Worm (Caenorhabditis elegans) whole organism, L1 larva: ENCODE data around the gene mig-10.

Experiments
- C16A3.4 ChIP-seq: fragments of 150-350 bp; optimal IDR thresholded peaks from 2 replicates; lab custom pipeline; 2014; ENCODE audit warnings: missing biosample characterization, missing genetic modification characterization
- F16B12.6 ChIP-seq: fragments of 150-350 bp; optimal IDR thresholded peaks from 2 replicates; lab custom pipeline; 2014; ENCODE audit warnings: missing biosample characterization, missing genetic modification characterization
- Y116A8C.19 ChIP-seq: sonication (generic microtip); optimal IDR thresholded peaks from 2 replicates; lab custom pipeline; 2016; ENCODE audit warnings: missing compliant biosample characterization, missing genetic modification characterization, borderline replicate concordance
- aha-1 ChIP-seq: fragments of 150-350 bp; optimal IDR thresholded peaks from 2 replicates; lab custom pipeline; 2014; ENCODE audit warnings: missing biosample characterization, missing genetic modification characterization
- ama-1 ChIP-seq: fragments of 150-350 bp; optimal IDR thresholded peaks from 2 replicates; lab custom pipeline; 2014
- ceh-8 ChIP-seq: fragments of 200-800 bp; sonication (Bioruptor generic); optimal IDR thresholded peaks from 2 replicates; lab custom pipeline; 2018; ENCODE audit warnings: mild to moderate bottlenecking, missing genetic modification characterization, moderate library complexity, missing compliant biosample characterization
- dsc-1 ChIP-seq: sonication (generic microtip); optimal IDR thresholded peaks from 2 replicates; lab custom pipeline; 2016; ENCODE audit warnings: mild to moderate bottlenecking, missing genetic modification characterization, missing compliant biosample characterization
- fkh-10 ChIP-seq: sonication (generic microtip); optimal IDR thresholded peaks from 2 replicates; lab custom pipeline; 2017; ENCODE audit warnings: missing biosample characterization, missing genetic modification reagents, missing genetic modification characterization
- fkh-8 ChIP-seq: sonication (generic microtip); optimal IDR thresholded peaks from 2 replicates; lab custom pipeline; 2016; ENCODE audit warnings: mild to moderate bottlenecking, missing genetic modification characterization, missing compliant biosample characterization
- grh-1 ChIP-seq: fragments of 200-800 bp; sonication (Bioruptor generic); IDR thresholded peaks from 2 replicates; pipeline ENCODE4 v1.3.6; 2022; ENCODE audit warnings: missing genetic modification reagents, missing genetic modification characterization, missing compliant biosample characterization
- hlh-17 ChIP-seq: fragments of 200-800 bp; sonication (Bioruptor generic); optimal IDR thresholded peaks from 2 replicates; lab custom pipeline; 2018; ENCODE audit warnings: missing genetic modification characterization, mild to moderate bottlenecking, missing compliant biosample characterization, moderate library complexity, borderline replicate concordance
- hpl-2 ChIP-seq: fragments of 150-350 bp; optimal IDR thresholded peaks from 2 replicates; lab custom pipeline; 2014; ENCODE audit warnings: missing biosample characterization, missing genetic modification reagents, missing genetic modification characterization
- irx-1 ChIP-seq: sonication (generic microtip); optimal IDR thresholded peaks from 2 replicates; lab custom pipeline; 2016; ENCODE audit warnings: missing genetic modification characterization, missing compliant biosample characterization
- isw-1 ChIP-seq: fragments of 200-800 bp; sonication (Bioruptor generic); IDR thresholded peaks from 2 replicates; pipeline ENCODE4 v1.3.6; 2022; ENCODE audit warnings: missing genetic modification characterization, missing compliant biosample characterization
- lin-14 ChIP-seq: fragments of 200-800 bp; sonication (Bioruptor generic); optimal IDR thresholded peaks from 2 replicates; lab custom pipeline; 2018; ENCODE audit warnings: mild to moderate bottlenecking, missing genetic modification characterization, moderate library complexity, missing compliant biosample characterization
- lin-35 ChIP-seq, 2 experiments: fragments of 150-350 bp; optimal IDR thresholded peaks; 2 replicates each; lab custom pipeline; 2014; ENCODE audit warnings: missing biosample characterization in 2 of 2, missing genetic modification characterization in 2 of 2, missing genetic modification reagents in 2 of 2
- lsy-2 ChIP-seq, 2 experiments: fragments of 150-350 bp; optimal IDR thresholded peaks; 2 replicates each; lab custom pipeline; 2014; ENCODE audit warnings: missing biosample characterization in 2 of 2, missing genetic modification characterization in 2 of 2
- mab-9 ChIP-seq: fragments of 200-800 bp; sonication (Bioruptor generic); IDR thresholded peaks from 2 replicates; pipeline ENCODE4 v1.3.6; 2022; ENCODE audit warnings: missing genetic modification reagents, missing genetic modification characterization, missing compliant biosample characterization
- nhr-12 ChIP-seq: sonication (generic microtip); optimal IDR thresholded peaks from 2 replicates; lab custom pipeline; 2017; ENCODE audit warnings: missing biosample characterization, missing genetic modification characterization
- nhr-19 ChIP-seq: fragments of 200-800 bp; sonication (Bioruptor generic); conservative IDR thresholded peaks from 2 replicates; pipeline ENCODE4 v1.3.6; 2022; ENCODE audit warnings: missing genetic modification characterization, missing compliant biosample characterization
- nhr-28 ChIP-seq: fragments of 150-350 bp; optimal IDR thresholded peaks from 2 replicates; lab custom pipeline; 2014; ENCODE audit warnings: missing biosample characterization, missing genetic modification characterization
- nhr-47 ChIP-seq: sonication (generic microtip); optimal IDR thresholded peaks from 2 replicates; lab custom pipeline; 2016; ENCODE audit warnings: mild to moderate bottlenecking, missing genetic modification characterization, moderate library complexity, missing compliant biosample characterization
- nhr-84 ChIP-seq: sonication (generic microtip); optimal IDR thresholded peaks from 2 replicates; lab custom pipeline; 2017; ENCODE audit warnings: missing biosample characterization, missing genetic modification characterization
- nhr-85 ChIP-seq: sonication (generic microtip); peaks from one replicate; lab custom pipeline; 2016; ENCODE audit warnings: missing genetic modification characterization, inconsistent platforms, missing compliant biosample characterization
- pqm-1 ChIP-seq: sonication (generic microtip); optimal IDR thresholded peaks from 3 replicates; lab custom pipeline; 2017; ENCODE audit warnings: missing biosample characterization, missing genetic modification characterization
- skn-1 ChIP-seq: fragments of 150-350 bp; optimal IDR thresholded peaks from 2 replicates; lab custom pipeline; 2014; ENCODE audit warnings: missing biosample characterization, missing genetic modification characterization
- sox-4 ChIP-seq: sonication (generic microtip); optimal IDR thresholded peaks from 2 replicates; lab custom pipeline; 2016; ENCODE audit warnings: missing genetic modification characterization, missing compliant biosample characterization
- sptf-1 ChIP-seq: fragments of 150-350 bp; optimal IDR thresholded peaks from 2 replicates; lab custom pipeline; 2014; ENCODE audit warnings: missing biosample characterization, missing genetic modification characterization
- sup-37 ChIP-seq: fragments of 200-800 bp; sonication (Bioruptor generic); optimal IDR thresholded peaks from 2 replicates; lab custom pipeline; 2018; ENCODE audit warnings: mild to moderate bottlenecking, missing genetic modification characterization, missing compliant biosample characterization
- tbx-2 ChIP-seq: sonication (generic microtip); optimal IDR thresholded peaks from 2 replicates; lab custom pipeline; 2016; ENCODE audit warnings: missing genetic modification characterization, missing compliant biosample characterization
- unc-130 ChIP-seq: fragments of 150-350 bp; optimal IDR thresholded peaks from 2 replicates; lab custom pipeline; 2017; ENCODE audit warnings: missing biosample characterization, missing genetic modification characterization, inconsistent platforms
- unc-62 ChIP-seq: fragments of 150-350 bp; optimal IDR thresholded peaks from 2 replicates; lab custom pipeline; 2014; ENCODE audit warnings: missing biosample characterization, missing genetic modification reagents, missing genetic modification characterization
- unc-86 ChIP-seq: sonication (generic microtip); optimal IDR thresholded peaks from 2 replicates; lab custom pipeline; 2016; ENCODE audit warnings: missing genetic modification characterization, missing compliant biosample characterization
- vab-15 ChIP-seq: sonication (generic microtip); optimal IDR thresholded peaks from 2 replicates; lab custom pipeline; 2017; ENCODE audit warnings: missing genotype, mild to moderate bottlenecking, missing genetic modification characterization, missing compliant biosample characterization
- ztf-11 ChIP-seq, 2 experiments: sonication (generic microtip); optimal IDR thresholded peaks; 2 replicates each; lab custom pipeline; 2016 to 2017; ENCODE audit warnings: missing genetic modification characterization in 2 of 2, missing biosample characterization in 1 of 2, missing compliant biosample characterization in 1 of 2
- ztf-4 ChIP-seq: fragments of 150-350 bp; optimal IDR thresholded peaks from 2 replicates; lab custom pipeline; 2014; ENCODE audit warnings: missing biosample characterization, missing genetic modification characterization

Gene mig-10

DNA sequence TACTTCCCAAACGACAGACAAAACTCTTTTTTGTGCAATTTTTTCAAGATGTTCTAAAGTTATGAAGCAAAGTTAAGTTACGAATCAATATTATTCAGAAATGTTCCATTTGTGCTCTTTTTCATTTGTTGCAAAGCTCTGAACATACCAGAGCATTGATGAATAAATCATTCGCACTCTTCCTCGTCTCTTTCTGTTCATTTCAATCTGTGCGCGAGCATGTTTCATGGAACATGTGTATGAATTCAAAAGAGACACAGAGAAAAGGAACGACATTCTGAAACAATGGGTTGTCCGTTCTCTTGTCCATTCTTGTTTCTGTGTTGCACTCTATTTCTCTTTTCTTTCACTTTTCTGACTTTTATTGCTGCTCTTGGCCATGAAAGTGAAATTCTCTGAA, 1.5 kb downstream of the mig-10 start:
- no peak for TF ChIP-seq hpl-2 (GFP tag; lab: Kevin White, UChicago)
- TF ChIP-seq ceh-8 (GFP tag; lab: Kevin White, UChicago), result no peak
- TF ChIP-seq Y116A8C.19 (tag; lab: Kevin White, UChicago), result no peak
- no peak for TF ChIP-seq ztf-4 (tag; lab: Kevin White, UChicago)
- TF ChIP-seq mab-9 (GFP tag; lab: Robert Waterston, UW), result no peak
- no peak for TF ChIP-seq unc-62 (GFP tag; lab: Kevin White, UChicago)
- TF ChIP-seq tbx-2 (tag; lab: Kevin White, UChicago), result no peak

DNA sequence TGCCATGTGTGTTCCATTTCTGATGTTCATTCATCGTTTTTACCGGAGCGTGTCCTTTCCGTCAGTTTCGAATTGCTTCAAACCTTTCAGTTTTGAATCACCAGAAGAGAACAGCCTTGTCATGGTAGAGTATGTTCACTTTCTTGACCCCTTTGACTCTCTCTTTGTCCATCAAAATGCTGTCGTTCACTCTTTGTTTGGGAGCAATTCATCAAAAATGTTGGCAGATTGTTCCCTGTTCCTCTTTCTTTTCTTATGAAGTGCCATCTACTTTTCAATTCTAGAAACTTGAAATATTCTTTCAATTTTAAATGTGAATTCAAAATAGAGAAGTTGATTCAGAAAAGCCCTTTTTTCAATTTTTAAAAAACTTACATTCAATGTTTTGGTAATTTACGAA, 2.4 kb downstream of the mig-10 start:
- TF ChIP-seq nhr-28 (no peak), sup-37 (no peak), mab-9 (GFP tag; lab: Robert Waterston, UW) (no peak), pqm-1 (tag; lab: Kevin White, UChicago) (no peak), vab-15 (tag; lab: Kevin White, UChicago) (no peak), nhr-85 (tag; lab: Kevin White, UChicago) (no peak), C16A3.4 (tag; lab: Kevin White, UChicago) (no peak), fkh-8 (tag; lab: Kevin White, UChicago) (no peak), nhr-19 (no peak), isw-1 (GFP tag; lab: Robert Waterston, UW) (no peak), nhr-84 (tag; lab: Kevin White, UChicago) (no peak), unc-130 (tag; lab: Kevin White, UChicago) (no peak), hpl-2 (GFP tag; lab: Kevin White, UChicago) (no peak), fkh-10 (GFP tag; lab: Kevin White, UChicago) (no peak), skn-1 (tag; lab: Kevin White, UChicago) (no peak), F16B12.6 (tag; lab: Kevin White, UChicago) (no peak), lsy-2 (tag; optimal IDR thresholded peaks at IDR 0.05; lab: Kevin White, UChicago) (no peak), hlh-17 (GFP tag; lab: Kevin White, UChicago) (no peak)

DNA sequence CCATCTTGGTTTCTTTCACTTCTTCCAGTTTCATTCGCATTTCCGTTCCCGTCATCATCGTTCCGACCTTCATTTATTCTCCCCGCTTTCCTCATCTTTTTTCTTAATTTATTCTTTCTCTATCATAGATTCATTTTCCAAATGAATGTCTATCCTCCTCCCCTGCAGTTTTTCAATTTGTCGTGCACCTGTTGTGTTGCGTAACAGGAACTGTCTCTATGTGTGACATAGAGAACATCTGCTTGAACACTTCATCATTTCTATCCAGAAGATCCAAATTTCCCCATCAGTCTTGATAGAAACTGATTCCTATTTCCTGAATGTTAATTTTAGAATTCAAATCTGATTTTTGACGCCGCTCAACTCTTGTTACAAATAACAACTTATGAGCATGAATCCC, 4.6 kb downstream of the mig-10 start:
- no peak for TF ChIP-seq pqm-1 (tag; lab: Kevin White, UChicago)
- no peak for TF ChIP-seq sptf-1 (tag; lab: Kevin White, UChicago)
- peak in 1 of 2 experiments; percentile 69 for TF ChIP-seq ztf-11 (tag; optimal IDR thresholded peaks at IDR 0.05; lab: Kevin White, UChicago)
- peak; percentile 3 for TF ChIP-seq unc-86
- TF ChIP-seq nhr-47 (tag; lab: Kevin White, UChicago), result no peak
- no peak for TF ChIP-seq nhr-12 (tag; lab: Kevin White, UChicago)
- peak; percentile 47 for TF ChIP-seq tbx-2 (tag; lab: Kevin White, UChicago)
- TF ChIP-seq nhr-85 (tag; lab: Kevin White, UChicago), result peak; percentile 54
- TF ChIP-seq, all 84 proteins: peak for 4

DNA sequence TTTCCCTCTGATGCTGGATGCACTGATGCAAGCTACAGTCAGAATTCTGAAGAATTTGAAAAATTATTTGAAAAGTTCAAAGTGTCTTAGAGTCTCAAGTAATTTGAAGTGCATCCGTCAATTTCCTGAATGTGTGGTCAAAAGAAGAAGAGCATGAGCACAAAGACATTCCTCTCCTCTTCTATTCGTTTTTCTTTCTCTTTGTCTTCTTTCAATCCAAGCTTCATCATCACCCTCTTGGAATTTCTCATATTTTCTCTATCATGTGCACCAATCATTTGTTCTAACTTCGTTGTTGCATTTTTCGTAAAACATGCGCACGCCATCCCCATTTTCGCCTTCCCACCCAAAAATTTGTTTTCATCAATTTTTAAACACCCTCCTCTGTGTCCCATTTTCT, 7.1 kb downstream of the mig-10 start:
- TF ChIP-seq fkh-10 (GFP tag; lab: Kevin White, UChicago) (peak; percentile 62), ama-1 (no peak), lin-14 (GFP tag; lab: Kevin White, UChicago) (peak; percentile 19), sox-4 (no peak)

DNA sequence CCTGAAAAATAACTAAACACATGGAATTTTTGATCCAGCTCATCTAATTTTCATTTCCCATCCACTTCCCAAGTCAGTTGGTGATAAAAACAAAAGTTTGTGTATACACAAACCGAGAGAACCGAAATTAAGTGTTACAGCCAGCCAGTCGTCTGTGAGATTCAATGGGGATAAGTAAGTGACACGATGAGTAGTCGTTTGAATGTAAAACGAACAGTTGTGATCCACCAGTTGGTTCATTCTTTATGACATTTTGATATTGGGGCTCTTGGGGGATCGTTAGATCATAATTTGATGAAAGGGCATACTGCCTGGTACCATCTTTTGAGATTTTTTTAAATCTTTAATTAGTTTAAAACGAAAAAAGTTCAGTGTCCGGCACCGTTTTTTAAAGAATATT, 7.9 kb downstream of the mig-10 start:
- TF ChIP-seq dsc-1 (tag; lab: Kevin White, UChicago) (no peak), grh-1 (GFP tag; lab: Robert Waterston, UW) (no peak), aha-1 (no peak), irx-1 (no peak), lin-35 (GFP tag; optimal IDR thresholded peaks at IDR 0.05; lab: Kevin White, UChicago) (no peak), fkh-10 (GFP tag; lab: Kevin White, UChicago) (no peak), ztf-11 (tag; optimal IDR thresholded peaks at IDR 0.05; lab: Kevin White, UChicago) (no peak), F16B12.6 (tag; lab: Kevin White, UChicago) (no peak), sptf-1 (tag; lab: Kevin White, UChicago) (no peak)
